Fruit fly (Drosophila melanogaster): ENCODE data around the gene CG2930.
A peak's percentile ranks its signal among the peaks of the same experiment; 100 is the strongest.

Gene CG2930

DNA sequence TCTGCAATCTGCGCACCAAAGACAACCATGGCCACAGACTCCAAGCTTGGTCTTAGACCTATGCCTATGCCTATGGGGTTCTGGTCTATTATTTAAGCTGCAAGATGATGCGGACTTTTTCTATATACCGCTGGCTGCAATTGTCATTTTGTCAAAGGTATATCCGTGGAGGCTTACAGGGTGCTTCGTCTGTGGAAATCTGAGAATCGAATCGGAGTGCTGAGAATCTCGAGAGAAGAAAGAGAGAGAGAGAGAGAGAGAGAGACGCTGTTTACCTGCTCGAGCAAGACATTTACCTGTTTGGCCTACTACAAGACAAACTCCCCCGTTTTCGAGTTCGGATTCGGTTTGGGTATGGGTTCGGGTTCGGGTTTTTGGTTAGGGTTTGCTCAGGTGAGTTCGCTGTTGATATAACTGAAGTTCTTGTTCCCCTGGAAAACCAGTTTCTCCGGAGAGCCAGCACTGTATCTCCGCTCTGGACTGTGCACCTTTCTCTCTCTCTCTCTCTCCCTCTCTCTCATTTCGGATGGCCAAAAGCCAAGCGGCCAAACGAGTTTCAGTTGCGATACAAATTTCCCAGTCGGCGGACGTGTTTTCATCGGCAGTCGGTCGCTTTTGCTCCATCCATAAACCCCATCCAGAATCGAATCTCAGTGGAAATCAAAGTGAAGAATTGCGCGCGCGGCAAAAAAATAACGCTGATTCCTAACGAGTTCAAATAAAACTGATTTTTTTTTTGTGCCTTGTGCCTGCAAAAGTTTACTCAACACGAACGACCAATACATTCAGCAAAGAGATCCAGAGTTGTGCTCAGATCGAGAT lies 23.2 kb upstream of the CG2930 start (continued):
- TF ChIP-seq CG15073 (GFP tag; optimal IDR thresholded peaks at IDR 0.05), result no peak
- TF ChIP-seq Lim3 (GFP tag; IDR thresholded peaks at IDR 0.05), result no peak
- peak; percentile 81 for TF ChIP-seq nom (GFP tag; optimal IDR thresholded peaks at IDR 0.05)
- no peak for TF ChIP-seq Bgb (GFP tag; IDR thresholded peaks at IDR 0.05; ENCODE audit: partially characterized antibody)
- TF ChIP-seq Bdp1 (GFP tag; optimal IDR thresholded peaks at IDR 0.05), result no peak
- peak; percentile 27 for TF ChIP-seq Blimp-1 (GFP tag; optimal IDR thresholded peaks at IDR 0.05)
- TF ChIP-seq CG13123 (GFP tag; optimal IDR thresholded peaks at IDR 0.05), result no peak
- peak; percentile 12 for TF ChIP-seq Six4 (GFP tag; optimal IDR thresholded peaks at IDR 0.05)
- TF ChIP-seq Dll (GFP tag; IDR thresholded peaks at IDR 0.05; ENCODE audit: partially characterized antibody), result no peak
- no peak for TF ChIP-seq CG7839 (tag; optimal IDR thresholded peaks at IDR 0.05)
- TF ChIP-seq Gug (GFP tag; IDR thresholded peaks at IDR 0.05), result no peak
- TF ChIP-seq CG10654 (GFP tag; optimal IDR thresholded peaks at IDR 0.05), result no peak
- no peak for TF ChIP-seq gro (GFP tag; optimal IDR thresholded peaks at IDR 0.05)
- no peak for TF ChIP-seq Sry-β (GFP tag; optimal IDR thresholded peaks at IDR 0.05)
- no peak for TF ChIP-seq gt (GFP tag; IDR thresholded peaks at IDR 0.05)
- TF ChIP-seq Nf-YC (tag; optimal IDR thresholded peaks at IDR 0.05), result peak; percentile 9
- TF ChIP-seq YL-1 (GFP tag; optimal IDR thresholded peaks at IDR 0.05), result peak; percentile 3
- TF ChIP-seq CG12942 (GFP tag; optimal IDR thresholded peaks at IDR 0.05), result no peak
- TF ChIP-seq CG5180 (GFP tag; optimal IDR thresholded peaks at IDR 0.05), result peak; percentile 2
- no peak for TF ChIP-seq salm (tag; optimal IDR thresholded peaks at IDR 0.05)
- no peak for TF ChIP-seq Lhr (GFP tag; optimal IDR thresholded peaks at IDR 0.05)
- no peak for TF ChIP-seq CG7928 (GFP tag; optimal IDR thresholded peaks at IDR 0.05)
- peak; percentile 52 for TF ChIP-seq CG34376 (GFP tag; optimal IDR thresholded peaks at IDR 0.05)
- TF ChIP-seq Dp (GFP tag; optimal IDR thresholded peaks at IDR 0.05), result no peak
- no peak for TF ChIP-seq org-1 (GFP tag; optimal IDR thresholded peaks at IDR 0.05)
- no peak for TF ChIP-seq CG6272 (GFP tag; IDR thresholded peaks at IDR 0.05)
- TF ChIP-seq hbn (GFP tag; IDR thresholded peaks at IDR 0.05; ENCODE audit: partially characterized antibody), result no peak
- TF ChIP-seq Nf-YA (GFP tag; IDR thresholded peaks at IDR 0.05), result no peak
- no peak for TF ChIP-seq Mes4 (GFP tag; optimal IDR thresholded peaks at IDR 0.05)
- no peak for TF ChIP-seq CG31388 (GFP tag; optimal IDR thresholded peaks at IDR 0.05)
- no peak for TF ChIP-seq pzg (GFP tag; optimal IDR thresholded peaks at IDR 0.05)
- no peak for TF ChIP-seq C15 (GFP tag; IDR thresholded peaks at IDR 0.05)
- no peak for TF ChIP-seq CG1603 (tag; optimal IDR thresholded peaks at IDR 0.05)
- peak; percentile 3 for TF ChIP-seq gsb-n (tag; optimal IDR thresholded peaks at IDR 0.05)
- no peak for TF ChIP-seq CG12104 (GFP tag; optimal IDR thresholded peaks at IDR 0.05)
- TF ChIP-seq CG3407 (GFP tag; optimal IDR thresholded peaks at IDR 0.05), result no peak
- TF ChIP-seq repo (GFP tag; optimal IDR thresholded peaks at IDR 0.05), result no peak
- TF ChIP-seq wek (GFP tag; optimal IDR thresholded peaks at IDR 0.05), result no peak
- no peak; the same call in 1 of the 2 replicates for TF ChIP-seq CG32767 (GFP tag; IDR thresholded peaks at IDR 0.05)
- TF ChIP-seq CG15269 (tag; optimal IDR thresholded peaks at IDR 0.05), result no peak
- TF ChIP-seq mirr (GFP tag; optimal IDR thresholded peaks at IDR 0.05), result peak; percentile 64
- TF ChIP-seq CG7745 (tag; optimal IDR thresholded peaks at IDR 0.05), result no peak
- no peak for TF ChIP-seq CG8765 (GFP tag; IDR thresholded peaks at IDR 0.05)
- no peak for TF ChIP-seq ash1 (GFP tag; optimal IDR thresholded peaks at IDR 0.05)
- peak; percentile 56 for TF ChIP-seq CG15601 (tag; optimal IDR thresholded peaks at IDR 0.05)
- no peak for TF ChIP-seq gcm2 (GFP tag; optimal IDR thresholded peaks at IDR 0.05)
- no peak for TF ChIP-seq h (optimal IDR thresholded peaks at IDR 0.05)
- no peak for TF ChIP-seq CG11085 (GFP tag; IDR thresholded peaks at IDR 0.05)
- TF ChIP-seq CG16863 (GFP tag; optimal IDR thresholded peaks at IDR 0.05), result peak; percentile 3
- TF ChIP-seq Hmx (GFP tag; optimal IDR thresholded peaks at IDR 0.05), result no peak

All from whole organism, embryonic.